Fruit fly (Drosophila melanogaster): ENCODE data around the gene Rev1.

- TF ChIP-seq usp (GFP tag; optimal IDR thresholded peaks at IDR 0.05) (no peak), pan (optimal IDR thresholded peaks at IDR 0.05) (no peak), Dll (optimal IDR thresholded peaks at IDR 0.05) (no peak), psq (optimal IDR thresholded peaks at IDR 0.05) (no peak), CG8478 (optimal IDR thresholded peaks at IDR 0.05) (no peak)
Observed at dm6 chr3L:648155-649024, 5.8 kb upstream of the Rev1 start, which contains the start of gene Gale.
